Fruit fly (Drosophila melanogaster) whole organism, embryonic: ENCODE measurements around the gene CG12995.

ENCODE experiments used
- ATbp ChIP-seq: fragments of 200-800 bp; sonication (Bioruptor generic); optimal IDR thresholded peaks from 2 replicates; lab custom pipeline; 2017; ENCODE audit warnings: missing biosample characterization, mild to moderate bottlenecking, missing genetic modification characterization, missing genetic modification reagents
- Antp ChIP-seq: fragments of 200-800 bp; sonication (Bioruptor generic); optimal IDR thresholded peaks from 3 replicates; lab custom pipeline; 2016; ENCODE audit warnings: missing biosample characterization, missing genetic modification characterization
- CG11456 ChIP-seq: fragments of 200-800 bp; sonication (Bioruptor generic); IDR thresholded peaks from 3 replicates; pipeline ENCODE4 v1.3.6; 2022; ENCODE audit warnings: missing biosample characterization, missing genetic modification characterization
- CG11723 ChIP-seq: fragments of 200-800 bp; sonication (Bioruptor generic); optimal IDR thresholded peaks from 2 replicates; lab custom pipeline; 2017; ENCODE audit warnings: missing biosample characterization, mild to moderate bottlenecking, missing genetic modification characterization
- CG12769 ChIP-seq: fragments of 200-800 bp; sonication (Bioruptor generic); optimal IDR thresholded peaks from 2 replicates; lab custom pipeline; 2019; ENCODE audit warnings: missing biosample characterization, mild to moderate bottlenecking, missing genetic modification characterization, moderate library complexity
- CG13287 ChIP-seq: fragments of 200-800 bp; sonication (Bioruptor generic); IDR thresholded peaks from 2 replicates; pipeline ENCODE4 v1.3.6; 2022; ENCODE audit warnings: missing biosample characterization, missing genetic modification characterization; ENCODE audit not compliant: partially characterized antibody
- CG14860 ChIP-seq: fragments of 200-800 bp; sonication (Bioruptor generic); IDR thresholded peaks from 3 replicates; pipeline ENCODE4 v1.3.6; 2022; ENCODE audit warnings: missing biosample characterization, missing genetic modification characterization; ENCODE audit not compliant: partially characterized antibody
- CG1529 ChIP-seq: fragments of 200-800 bp; sonication (Bioruptor generic); optimal IDR thresholded peaks from 3 replicates; lab custom pipeline; 2018; ENCODE audit warnings: missing biosample characterization, missing genetic modification characterization
- CG16779 ChIP-seq: fragments of 200-800 bp; sonication (Bioruptor generic); IDR thresholded peaks from 2 replicates; pipeline ENCODE4 v1.3.6; 2022; ENCODE audit warnings: missing biosample characterization, missing genetic modification characterization
- CG17361 ChIP-seq: fragments of 200-800 bp; sonication (Bioruptor generic); IDR thresholded peaks from 3 replicates; pipeline ENCODE4 v1.3.6; 2022; ENCODE audit warnings: missing biosample characterization, missing genetic modification characterization
- CG17385 ChIP-seq: fragments of 200-800 bp; sonication (Bioruptor generic); optimal IDR thresholded peaks from 3 replicates; lab custom pipeline; 2018; ENCODE audit warnings: missing biosample characterization, mild to moderate bottlenecking, missing genetic modification characterization
- CG18262 ChIP-seq: fragments of 200-800 bp; optimal IDR thresholded peaks from 3 replicates; lab custom pipeline; 2019; ENCODE audit warnings: missing biosample characterization, mild to moderate bottlenecking, missing genetic modification characterization, moderate library complexity
- CG2199 ChIP-seq: fragments of 200-800 bp; sonication (Bioruptor generic); IDR thresholded peaks from 3 replicates; pipeline ENCODE4 v1.3.6; 2022; ENCODE audit warnings: missing biosample characterization, missing genetic modification characterization
- CG3407 ChIP-seq: fragments of 200-800 bp; sonication (Bioruptor generic); optimal IDR thresholded peaks from 2 replicates; lab custom pipeline; 2018; ENCODE audit warnings: missing biosample characterization, mild to moderate bottlenecking, missing genetic modification characterization
- CG34422 ChIP-seq: fragments of 200-800 bp; sonication (Bioruptor generic); IDR thresholded peaks from 3 replicates; pipeline ENCODE4 v1.3.6; 2022; ENCODE audit warnings: missing biosample characterization, missing genetic modification characterization
- CG3838 ChIP-seq: fragments of 200-800 bp; sonication (Bioruptor generic); optimal IDR thresholded peaks from 3 replicates; lab custom pipeline; 2016; ENCODE audit warnings: missing biosample characterization, missing genetic modification characterization
- CG4707 ChIP-seq: fragments of 200-800 bp; sonication (Bioruptor generic); optimal IDR thresholded peaks from 2 replicates; lab custom pipeline; 2018; ENCODE audit warnings: missing biosample characterization, mild to moderate bottlenecking, missing genetic modification characterization, moderate library complexity
- CG4820 ChIP-seq: fragments of 200-800 bp; sonication (Bioruptor generic); optimal IDR thresholded peaks from 3 replicates; lab custom pipeline; 2016; ENCODE audit warnings: missing biosample characterization, missing genetic modification characterization
- CG6654 ChIP-seq: fragments of 200-800 bp; sonication (Bioruptor generic); optimal IDR thresholded peaks from 2 replicates; lab custom pipeline; 2017; ENCODE audit warnings: missing biosample characterization, mild to moderate bottlenecking, missing genetic modification characterization
- CG6765 ChIP-seq: fragments of 200-800 bp; sonication (Bioruptor generic); optimal IDR thresholded peaks from 3 replicates; lab custom pipeline; 2017; ENCODE audit warnings: missing biosample characterization, mild to moderate bottlenecking, missing genetic modification characterization
- CG6791 ChIP-seq: fragments of 200-800 bp; sonication (Bioruptor generic); IDR thresholded peaks from 3 replicates; pipeline ENCODE4 v1.3.6; 2022; ENCODE audit warnings: missing biosample characterization, missing genetic modification characterization; ENCODE audit not compliant: partially characterized antibody
- CG6813 ChIP-seq: fragments of 200-800 bp; sonication (Bioruptor generic); optimal IDR thresholded peaks from 2 replicates; lab custom pipeline; 2017; ENCODE audit warnings: missing biosample characterization, missing genetic modification characterization, mild to moderate bottlenecking, moderate library complexity, missing genetic modification reagents
- CG7556 ChIP-seq: fragments of 200-800 bp; sonication (Bioruptor generic); optimal IDR thresholded peaks from 2 replicates; lab custom pipeline; 2017; ENCODE audit warnings: missing biosample characterization, mild to moderate bottlenecking, missing genetic modification characterization
- CG8478 ChIP-seq: fragments of >200 bp; optimal IDR thresholded peaks from 2 replicates; lab custom pipeline; 2018
- Doc2 ChIP-seq: fragments of 200-800 bp; sonication (Bioruptor generic); IDR thresholded peaks from 2 replicates; pipeline ENCODE4 v1.3.6; 2022; ENCODE audit warnings: missing biosample characterization, missing genetic modification characterization
- HHEX ChIP-seq: fragments of 200-800 bp; sonication (Bioruptor generic); optimal IDR thresholded peaks from 3 replicates; lab custom pipeline; 2017; ENCODE audit warnings: missing biosample characterization, mild to moderate bottlenecking, missing genetic modification characterization, missing genetic modification reagents
- HLH4C ChIP-seq: fragments of 200-800 bp; sonication (Bioruptor generic); IDR thresholded peaks from 3 replicates; pipeline ENCODE4 v1.3.6; 2022; ENCODE audit warnings: missing biosample characterization, missing genetic modification characterization; ENCODE audit not compliant: partially characterized antibody
- Hmr ChIP-seq: fragments of 200-800 bp; sonication (Bioruptor generic); optimal IDR thresholded peaks from 3 replicates; lab custom pipeline; 2017; ENCODE audit warnings: mild to moderate bottlenecking, missing biosample characterization, missing genetic modification reagents, missing genetic modification characterization
- Mad ChIP-seq: fragments of 200-800 bp; sonication (Bioruptor generic); optimal IDR thresholded peaks from 2 replicates; lab custom pipeline; 2016; ENCODE audit warnings: missing biosample characterization, missing genetic modification characterization
- Oaz ChIP-seq: fragments of 200-800 bp; sonication (Bioruptor generic); IDR thresholded peaks from 2 replicates; pipeline ENCODE4 v1.3.6; 2022; ENCODE audit warnings: missing biosample characterization, missing genetic modification characterization
- Ptx1 ChIP-seq: fragments of 200-800 bp; sonication (Bioruptor generic); IDR thresholded peaks from 2 replicates; pipeline ENCODE4 v1.3.6; 2022; ENCODE audit warnings: missing biosample characterization, missing genetic modification characterization
- Rfx ChIP-seq: fragments of 200-800 bp; sonication (Bioruptor generic); IDR thresholded peaks from 2 replicates; pipeline ENCODE4 v1.3.6; 2022; ENCODE audit warnings: missing biosample characterization, missing genetic modification characterization
- TFAM ChIP-seq: fragments of 200-800 bp; sonication (Bioruptor generic); optimal IDR thresholded peaks from 2 replicates; lab custom pipeline; 2017; ENCODE audit warnings: missing biosample characterization, missing genetic modification characterization, inconsistent platforms
- Xbp1 ChIP-seq: fragments of 200-800 bp; sonication (Bioruptor generic); optimal IDR thresholded peaks from 3 replicates; lab custom pipeline; 2016; ENCODE audit warnings: missing biosample characterization, mild to moderate bottlenecking, missing genetic modification characterization
- bsh ChIP-seq, 2 experiments: fragments of 200-800 bp; sonication (Bioruptor generic); optimal IDR thresholded peaks; 2 replicates each; lab custom pipeline; 2017 to 2018; ENCODE audit warnings: mild to moderate bottlenecking in 2 of 2, missing biosample characterization in 2 of 2, missing genetic modification characterization in 2 of 2, moderate library complexity in 1 of 2
- btn ChIP-seq: fragments of 200-800 bp; sonication (Bioruptor generic); optimal IDR thresholded peaks from 2 replicates; lab custom pipeline; 2016; ENCODE audit warnings: missing biosample characterization, missing genetic modification characterization
- crc ChIP-seq: fragments of 200-800 bp; sonication (Bioruptor generic); optimal IDR thresholded peaks from 2 replicates; lab custom pipeline; 2016; ENCODE audit warnings: missing biosample characterization, missing genetic modification characterization
- croc ChIP-seq: fragments of 200-800 bp; sonication (Bioruptor generic); conservative IDR thresholded peaks from 3 replicates; pipeline ENCODE4 v1.3.6; 2022; ENCODE audit warnings: missing biosample characterization, missing genetic modification characterization
- eve ChIP-seq, 2 experiments: fragments of >200 bp; optimal IDR thresholded peaks; 2 replicates each; lab custom pipeline; 2017; ENCODE audit warnings: missing biosample characterization in 2 of 2, missing genetic modification characterization in 2 of 2
- eyg ChIP-seq: fragments of 200-800 bp; sonication (Bioruptor generic); optimal IDR thresholded peaks from 3 replicates; lab custom pipeline; 2016; ENCODE audit warnings: missing biosample characterization, missing genetic modification characterization
- hth ChIP-seq: fragments of >200 bp; optimal IDR thresholded peaks from 2 replicates; lab custom pipeline; 2017; ENCODE audit warnings: inconsistent platforms
- jigr1 ChIP-seq: fragments of 200-800 bp; sonication (Bioruptor generic); IDR thresholded peaks from 3 replicates; pipeline ENCODE4 v1.3.6; 2022; ENCODE audit warnings: missing biosample characterization, missing genetic modification characterization
- klu ChIP-seq: fragments of 200-800 bp; sonication (Bioruptor generic); IDR thresholded peaks from 2 replicates; pipeline ENCODE4 v1.3.6; 2022; ENCODE audit warnings: missing biosample characterization, missing genetic modification characterization
- lilli ChIP-seq: fragments of 200-800 bp; sonication (Bioruptor generic); optimal IDR thresholded peaks from 3 replicates; lab custom pipeline; 2016; ENCODE audit warnings: missing biosample characterization, missing genetic modification characterization
- nerfin-2 ChIP-seq: fragments of 200-800 bp; sonication (Bioruptor generic); IDR thresholded peaks from 2 replicates; pipeline ENCODE4 v1.3.6; 2022; ENCODE audit warnings: missing biosample characterization, missing genetic modification characterization; ENCODE audit not compliant: partially characterized antibody
- nmo ChIP-seq: fragments of 200-800 bp; sonication (Bioruptor generic); optimal IDR thresholded peaks from 2 replicates; lab custom pipeline; 2018; ENCODE audit warnings: missing biosample characterization, mild to moderate bottlenecking, missing genetic modification characterization, moderate library complexity
- oc ChIP-seq: fragments of 200-800 bp; sonication (Bioruptor generic); optimal IDR thresholded peaks from 2 replicates; lab custom pipeline; 2018; ENCODE audit warnings: missing biosample characterization, mild to moderate bottlenecking, missing genetic modification characterization, moderate library complexity
- pan ChIP-seq, 4 experiments: fragments of >200 bp in 3 of 4; fragments of 200-800 bp in 1 of 4; sonication (Bioruptor generic) in 1 of 4; optimal IDR thresholded peaks in 3 of 4; IDR thresholded peaks in 1 of 4; 2 replicates each; pipeline versions ENCODE4 v1.3.6 to Lab custom; 2017 to 2022; ENCODE audit warnings: missing biosample characterization in 2 of 4, missing genetic modification characterization in 2 of 4, mixed read lengths in 1 of 4
- trem ChIP-seq: fragments of 200-800 bp; optimal IDR thresholded peaks from 3 replicates; lab custom pipeline; 2019; ENCODE audit warnings: missing biosample characterization, mild to moderate bottlenecking, missing genetic modification characterization, moderate library complexity
- tup ChIP-seq: fragments of 200-800 bp; sonication (Bioruptor generic); optimal IDR thresholded peaks from 2 replicates; lab custom pipeline; 2016; ENCODE audit warnings: missing biosample characterization, mild to moderate bottlenecking, missing genetic modification characterization, moderate library complexity

CG12995 gene

dm6 chrX:17229475-17230169, 19.8 kb upstream of the CG12995 start (continued):
- TF ChIP-seq pan (optimal IDR thresholded peaks at IDR 0.05; lab: Kevin White, UChicago), result no peak
- TF ChIP-seq pan (GFP tag; optimal IDR thresholded peaks at IDR 0.05 in 1 of 2, IDR thresholded peaks at IDR 0.05 in 1 of 2), result no peak
- TF ChIP-seq bsh (GFP tag; optimal IDR thresholded peaks at IDR 0.05; lab: Kevin White, UChicago), result peak in 1 of 2 experiments; percentile 35
- no peak for TF ChIP-seq CG11456 (GFP tag; lab: Robert Waterston, UW)
- TF ChIP-seq CG6765 (GFP tag; lab: Kevin White, UChicago), result no peak
- no peak for TF ChIP-seq CG2199 (GFP tag; lab: Robert Waterston, UW)
- TF ChIP-seq tup (GFP tag; lab: Kevin White, UChicago), result no peak
- TF ChIP-seq Antp (GFP tag; lab: Kevin White, UChicago), result peak; percentile 42
- peak; percentile 18 for TF ChIP-seq CG17385
- TF ChIP-seq CG34422 (GFP tag; lab: Robert Waterston, UW), result no peak
- TF ChIP-seq CG11723 (GFP tag; lab: Kevin White, UChicago), result no peak
- peak; percentile 2 for TF ChIP-seq CG7556
- no peak for TF ChIP-seq Hmr
- no peak for TF ChIP-seq CG18262
- no peak for TF ChIP-seq CG16779 (GFP tag; lab: Robert Waterston, UW)
- no peak for TF ChIP-seq CG13287 (GFP tag; lab: Robert Waterston, UW)
- TF ChIP-seq CG17361 (GFP tag; lab: Robert Waterston, UW), result no peak
- TF ChIP-seq nerfin-2 (GFP tag; lab: Robert Waterston, UW), result no peak
- no peak for TF ChIP-seq TFAM (GFP tag; lab: Kevin White, UChicago)
- TF ChIP-seq CG1529, result no peak
- no peak for TF ChIP-seq CG3838 (GFP tag; lab: Kevin White, UChicago)
- peak; percentile 34 for TF ChIP-seq Xbp1 (GFP tag; lab: Kevin White, UChicago)
- TF ChIP-seq croc (GFP tag; lab: Robert Waterston, UW), result no peak
- no peak for TF ChIP-seq eyg (GFP tag; lab: Kevin White, UChicago)
- TF ChIP-seq Mad (GFP tag; lab: Kevin White, UChicago), result peak; percentile 29
- TF ChIP-seq klu (GFP tag; lab: Robert Waterston, UW), result no peak
- no peak for TF ChIP-seq Oaz
- no peak for TF ChIP-seq eve (GFP tag; optimal IDR thresholded peaks at IDR 0.05; lab: Kevin White, UChicago)
- no peak for TF ChIP-seq ATbp (GFP tag; lab: Kevin White, UChicago)
- TF ChIP-seq CG3407 (GFP tag; lab: Kevin White, UChicago), result no peak
- TF ChIP-seq trem, result no peak
- no peak for TF ChIP-seq Rfx (GFP tag; lab: Robert Waterston, UW)
- peak; percentile 25 for TF ChIP-seq CG12769 (tag; lab: Kevin White, UChicago)
- no peak for TF ChIP-seq crc (GFP tag; lab: Kevin White, UChicago)
- no peak for TF ChIP-seq oc (tag; lab: Kevin White, UChicago)
- peak; percentile 42 for TF ChIP-seq lilli
- TF ChIP-seq CG14860 (GFP tag; lab: Robert Waterston, UW), result no peak
- no peak for TF ChIP-seq CG4707 (GFP tag; lab: Kevin White, UChicago)
- TF ChIP-seq CG4820 (GFP tag; lab: Kevin White, UChicago), result no peak
- TF ChIP-seq nmo (GFP tag; lab: Kevin White, UChicago), result peak; percentile 35
- no peak for TF ChIP-seq Ptx1 (GFP tag; lab: Robert Waterston, UW)
- no peak for TF ChIP-seq CG8478 (lab: Kevin White, UChicago)
- no peak for TF ChIP-seq btn
- TF ChIP-seq jigr1, result no peak
- TF ChIP-seq CG6813 (GFP tag; lab: Kevin White, UChicago), result no peak
- TF ChIP-seq HLH4C (GFP tag; lab: Robert Waterston, UW), result no peak
- no peak for TF ChIP-seq CG6791 (GFP tag; lab: Robert Waterston, UW)
- no peak for TF ChIP-seq hth (lab: Kevin White, UChicago)
- TF ChIP-seq CG6654 (GFP tag; lab: Kevin White, UChicago), result no peak
- TF ChIP-seq Doc2, result no peak
- no peak for TF ChIP-seq HHEX (GFP tag; lab: Kevin White, UChicago)
